Worm (Caenorhabditis elegans): Measurements from ENCODE around the gene Y43F8C.5.

- TF ChIP-seq T22C8.4 (GFP tag; IDR thresholded peaks at IDR 0.05) = no peak
- no peak for TF ChIP-seq flt-1 (GFP tag; IDR thresholded peaks at IDR 0.05)
Observed at ce11 chrV:19664574-19664973, 32.1 kb upstream of the Y43F8C.5 start.

Data from whole organism, midembryonic.